Worm (Caenorhabditis elegans): ENCODE measurements around the gene snf-10.

snf-10 gene

DNA sequence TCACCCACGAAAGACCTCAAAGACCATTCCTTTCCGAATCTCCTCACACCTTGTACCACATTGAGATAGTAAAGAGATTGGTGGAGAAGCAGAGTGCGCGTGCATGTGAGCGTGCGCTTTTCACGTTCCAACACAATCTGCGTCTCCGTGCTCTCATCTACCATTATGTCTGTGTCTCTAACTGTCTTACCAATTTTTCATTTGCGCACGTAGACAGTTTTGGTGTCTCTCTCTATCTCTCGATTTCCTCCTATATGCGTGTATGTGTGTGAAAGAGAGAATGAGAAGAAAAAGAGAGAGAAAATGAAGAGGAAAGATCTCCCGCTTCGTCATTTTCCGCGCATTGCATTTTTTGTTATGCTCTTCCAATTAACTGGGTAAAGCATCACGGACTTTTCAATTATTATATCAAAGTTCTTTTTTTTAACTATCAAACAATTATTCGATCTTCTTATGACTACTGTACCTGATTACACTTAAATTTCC, 26.0 kb upstream of the snf-10 start (continued):
- TF ChIP-seq Y116A8C.19 (tag; optimal IDR thresholded peaks at IDR 0.05; ENCODE audit: borderline replicate concordance) (no peak), unc-98 (GFP tag; IDR thresholded peaks at IDR 0.05) (no peak; the same call in 1 of the 2 replicates), unc-30 (tag; optimal IDR thresholded peaks at IDR 0.05) (no peak), elt-3 (tag; optimal IDR thresholded peaks at IDR 0.05) (peak in 4 of 6 experiments; percentile 90 to 97 (median 93)), egl-13 (tag; optimal IDR thresholded peaks at IDR 0.05) (peak; percentile 93), ceh-63 (GFP tag; optimal IDR thresholded peaks at IDR 0.05) (no peak), sup-37 (GFP tag; optimal IDR thresholded peaks at IDR 0.05) (peak; percentile 15), tlp-1 (tag; optimal IDR thresholded peaks at IDR 0.05) (no peak), mdl-1 (tag; optimal IDR thresholded peaks at IDR 0.05) (peak; percentile 90 to 99), efl-3 (GFP tag; optimal IDR thresholded peaks at IDR 0.05) (no peak), aly-2 (tag; optimal IDR thresholded peaks at IDR 0.05) (peak; percentile 78), aha-1 (tag; optimal IDR thresholded peaks at IDR 0.05) (peak; percentile 100), nhr-76 (tag; optimal IDR thresholded peaks at IDR 0.05) (peak; percentile 47), zag-1 (tag; optimal IDR thresholded peaks at IDR 0.05) (peak; percentile 93), dsc-1 (tag; optimal IDR thresholded peaks at IDR 0.05) (peak; percentile 92), C16A3.4 (tag; optimal IDR thresholded peaks at IDR 0.05) (peak; percentile 95), nhr-20 (tag; optimal IDR thresholded peaks at IDR 0.05) (peak; percentile 98), lir-3 (tag; optimal IDR thresholded peaks at IDR 0.05; ENCODE audit: poor library complexity) (peak; percentile 75), hlh-4 (tag; optimal IDR thresholded peaks at IDR 0.05) (no peak), sox-4 (tag; optimal IDR thresholded peaks at IDR 0.05) (peak; percentile 80), unc-62 (GFP tag; optimal IDR thresholded peaks at IDR 0.05) (no peak), pax-3 (tag; optimal IDR thresholded peaks at IDR 0.05) (peak; percentile 90), lin-14 (GFP tag; optimal IDR thresholded peaks at IDR 0.05) (peak; percentile 100), skn-1 (tag; optimal IDR thresholded peaks at IDR 0.05) (peak; percentile 77), nhr-47 (tag; optimal IDR thresholded peaks at IDR 0.05) (peak; percentile 95), nhr-77 (tag; optimal IDR thresholded peaks at IDR 0.05) (peak; percentile 96), hlh-17 (GFP tag; optimal IDR thresholded peaks at IDR 0.05; ENCODE audit: borderline replicate concordance) (no peak), nhr-28 (tag; optimal IDR thresholded peaks at IDR 0.05) (no peak), vab-15 (tag; optimal IDR thresholded peaks at IDR 0.05) (peak; percentile 67), unc-130 (tag; optimal IDR thresholded peaks at IDR 0.05) (peak; percentile 74), snpc-4 (tag; optimal IDR thresholded peaks at IDR 0.05) (peak; percentile 60), zip-4 (GFP tag; optimal IDR thresholded peaks at IDR 0.05) (peak; percentile 56), xbp-1 (tag; optimal IDR thresholded peaks at IDR 0.05) (peak; percentile 86), F16B12.6 (tag; optimal IDR thresholded peaks at IDR 0.05) (peak; percentile 24), mep-1 (tag; optimal IDR thresholded peaks at IDR 0.05) (peak; percentile 95), isw-1 (GFP tag; IDR thresholded peaks at IDR 0.05) (peak; percentile 76), ces-1 (GFP tag; optimal IDR thresholded peaks at IDR 0.05) (peak; percentile 26), unc-86 (tag; optimal IDR thresholded peaks at IDR 0.05) (peak; percentile 95), nhr-85 (tag) (peak; percentile 99), nhr-84 (tag; optimal IDR thresholded peaks at IDR 0.05) (no peak), rnt-1 (tag; optimal IDR thresholded peaks at IDR 0.05) (peak; percentile 89), tbx-2 (tag; optimal IDR thresholded peaks at IDR 0.05) (peak; percentile 95), C34B4.2 (tag; optimal IDR thresholded peaks at IDR 0.05) (no peak), swsn-7 (tag; optimal IDR thresholded peaks at IDR 0.05) (peak; percentile 95), jun-1 (tag; optimal IDR thresholded peaks at IDR 0.05) (peak; percentile 92), ceh-82 (tag; optimal IDR thresholded peaks at IDR 0.05) (peak; percentile 93 to 95 (median 94)), nhr-19 (GFP tag; conservative IDR thresholded peaks at IDR 0.05) (peak; percentile 93), efl-1 (optimal IDR thresholded peaks at IDR 0.05) (peak; percentile 85 to 91), efl-1 (GFP tag; optimal IDR thresholded peaks at IDR 0.05 in 1 of 2) (peak; percentile 55 to 96), snu-23 (GFP tag; optimal IDR thresholded peaks at IDR 0.05) (peak; percentile 98), nhr-11 (tag; optimal IDR thresholded peaks at IDR 0.05) (peak; percentile 93), pqm-1 (tag; optimal IDR thresholded peaks at IDR 0.05) (peak; percentile 38), elt-2 (tag; optimal IDR thresholded peaks at IDR 0.05) (peak; percentile 69)

Measured in whole organism, L1 larva.